Worm (Caenorhabditis elegans) whole organism, L1 larva: ENCODE measurements around the gene clc-9.

Source experiments
- C16A3.4 ChIP-seq: fragments of 150-350 bp; optimal IDR thresholded peaks from 2 replicates; lab custom pipeline; 2014; ENCODE audit warnings: missing biosample characterization, missing genetic modification characterization
- C34B4.2 ChIP-seq: sonication (generic microtip); optimal IDR thresholded peaks from 2 replicates; lab custom pipeline; 2017; ENCODE audit warnings: mild to moderate bottlenecking, missing genetic modification characterization, missing compliant biosample characterization
- Y116A8C.19 ChIP-seq: sonication (generic microtip); optimal IDR thresholded peaks from 2 replicates; lab custom pipeline; 2016; ENCODE audit warnings: missing compliant biosample characterization, missing genetic modification characterization, borderline replicate concordance
- alr-1 ChIP-seq: fragments of 200-800 bp; sonication (Bioruptor generic); optimal IDR thresholded peaks from 2 replicates; lab custom pipeline; 2018; ENCODE audit warnings: borderline replicate concordance, mild to moderate bottlenecking, missing genetic modification characterization, missing compliant biosample characterization
- ama-1 ChIP-seq: fragments of 150-350 bp; optimal IDR thresholded peaks from 2 replicates; lab custom pipeline; 2014
- ceh-8 ChIP-seq: fragments of 200-800 bp; sonication (Bioruptor generic); optimal IDR thresholded peaks from 2 replicates; lab custom pipeline; 2018; ENCODE audit warnings: mild to moderate bottlenecking, missing genetic modification characterization, moderate library complexity, missing compliant biosample characterization
- ceh-82 ChIP-seq, 3 experiments: fragments of 150-350 bp in 1 of 3; sonication (generic microtip) in 2 of 3; optimal IDR thresholded peaks; 2 replicates each; lab custom pipeline; 2014 to 2017; ENCODE audit warnings: missing biosample characterization in 3 of 3, missing genetic modification characterization in 3 of 3
- ceh-88 ChIP-seq: fragments of 200-800 bp; sonication (Bioruptor generic); IDR thresholded peaks from 2 replicates; pipeline ENCODE4 v1.3.6; 2022; ENCODE audit warnings: missing genetic modification characterization, missing compliant biosample characterization
- ces-1 ChIP-seq: fragments of 150-350 bp; optimal IDR thresholded peaks from 2 replicates; lab custom pipeline; 2014; ENCODE audit warnings: missing biosample characterization, missing genetic modification reagents, missing genetic modification characterization
- dpl-1 ChIP-seq, 3 experiments: fragments of 150-350 bp in 2 of 3; sonication (generic microtip) in 1 of 3; optimal IDR thresholded peaks; 2 replicates each; lab custom pipeline; 2014 to 2017; ENCODE audit warnings: missing biosample characterization in 3 of 3, missing genetic modification characterization in 3 of 3, missing genetic modification reagents in 3 of 3
- dsc-1 ChIP-seq: sonication (generic microtip); optimal IDR thresholded peaks from 2 replicates; lab custom pipeline; 2016; ENCODE audit warnings: mild to moderate bottlenecking, missing genetic modification characterization, missing compliant biosample characterization
- efl-1 ChIP-seq, 4 experiments: fragments of 150-350 bp; optimal IDR thresholded peaks in 3 of 4; peaks in 1 of 4; 1 replicate in 1 of 4; 2 replicates in 3 of 4; lab custom pipeline; 2014; ENCODE audit warnings: missing biosample characterization in 2 of 4, missing genetic modification characterization in 2 of 4, missing genetic modification reagents in 2 of 4
- efl-3 ChIP-seq: fragments of 200-800 bp; sonication (Bioruptor generic); optimal IDR thresholded peaks from 2 replicates; lab custom pipeline; 2018; ENCODE audit warnings: mild to moderate bottlenecking, missing genetic modification characterization, missing compliant biosample characterization
- egl-13 ChIP-seq: sonication (generic microtip); optimal IDR thresholded peaks from 2 replicates; lab custom pipeline; 2016; ENCODE audit warnings: missing genotype, missing genetic modification reagents, missing genetic modification characterization, missing compliant biosample characterization
- egl-27 ChIP-seq, 2 experiments: fragments of 150-350 bp in 1 of 2; sonication (generic microtip); optimal IDR thresholded peaks; 3 replicates each; lab custom pipeline; 2017 to 2018; ENCODE audit warnings: missing biosample characterization in 2 of 2, missing genetic modification characterization in 2 of 2, missing genetic modification reagents in 2 of 2
- elt-2 ChIP-seq: sonication (generic microtip); optimal IDR thresholded peaks from 2 replicates; lab custom pipeline; 2016; ENCODE audit warnings: missing genetic modification characterization, mild to moderate bottlenecking, inconsistent platforms, missing compliant biosample characterization, missing genetic modification reagents
- ets-5 ChIP-seq: fragments of 200-800 bp; sonication (Bioruptor generic); IDR thresholded peaks from 2 replicates; pipeline ENCODE4 v1.3.6; 2022; ENCODE audit warnings: missing genetic modification characterization, missing compliant biosample characterization
- fkh-10 ChIP-seq: sonication (generic microtip); optimal IDR thresholded peaks from 2 replicates; lab custom pipeline; 2017; ENCODE audit warnings: missing biosample characterization, missing genetic modification reagents, missing genetic modification characterization
- fkh-8 ChIP-seq: sonication (generic microtip); optimal IDR thresholded peaks from 2 replicates; lab custom pipeline; 2016; ENCODE audit warnings: mild to moderate bottlenecking, missing genetic modification characterization, missing compliant biosample characterization
- fos-1 ChIP-seq: fragments of 150-350 bp; optimal IDR thresholded peaks from 2 replicates; lab custom pipeline; 2014; ENCODE audit warnings: missing biosample characterization, missing genetic modification characterization
- grh-1 ChIP-seq: fragments of 200-800 bp; sonication (Bioruptor generic); IDR thresholded peaks from 2 replicates; pipeline ENCODE4 v1.3.6; 2022; ENCODE audit warnings: missing genetic modification reagents, missing genetic modification characterization, missing compliant biosample characterization
- hlh-4 ChIP-seq: sonication (generic microtip); optimal IDR thresholded peaks from 2 replicates; lab custom pipeline; 2016; ENCODE audit warnings: mild to moderate bottlenecking, missing genetic modification characterization, missing compliant biosample characterization
- hpl-2 ChIP-seq: fragments of 150-350 bp; optimal IDR thresholded peaks from 2 replicates; lab custom pipeline; 2014; ENCODE audit warnings: missing biosample characterization, missing genetic modification reagents, missing genetic modification characterization
- irx-1 ChIP-seq: sonication (generic microtip); optimal IDR thresholded peaks from 2 replicates; lab custom pipeline; 2016; ENCODE audit warnings: missing genetic modification characterization, missing compliant biosample characterization
- jun-1 ChIP-seq: fragments of 150-350 bp; optimal IDR thresholded peaks from 2 replicates; lab custom pipeline; 2014; ENCODE audit warnings: missing biosample characterization, missing genetic modification reagents, missing genetic modification characterization
- lin-14 ChIP-seq: fragments of 200-800 bp; sonication (Bioruptor generic); optimal IDR thresholded peaks from 2 replicates; lab custom pipeline; 2018; ENCODE audit warnings: mild to moderate bottlenecking, missing genetic modification characterization, moderate library complexity, missing compliant biosample characterization
- lin-35 ChIP-seq, 2 experiments: fragments of 150-350 bp; optimal IDR thresholded peaks; 2 replicates each; lab custom pipeline; 2014; ENCODE audit warnings: missing biosample characterization in 2 of 2, missing genetic modification characterization in 2 of 2, missing genetic modification reagents in 2 of 2
- lsy-2 ChIP-seq, 2 experiments: fragments of 150-350 bp; optimal IDR thresholded peaks; 2 replicates each; lab custom pipeline; 2014; ENCODE audit warnings: missing biosample characterization in 2 of 2, missing genetic modification characterization in 2 of 2
- mab-9 ChIP-seq: fragments of 200-800 bp; sonication (Bioruptor generic); IDR thresholded peaks from 2 replicates; pipeline ENCODE4 v1.3.6; 2022; ENCODE audit warnings: missing genetic modification reagents, missing genetic modification characterization, missing compliant biosample characterization
- mep-1 ChIP-seq: fragments of 150-350 bp; optimal IDR thresholded peaks from 2 replicates; lab custom pipeline; 2014; ENCODE audit warnings: missing biosample characterization, missing genetic modification characterization
- nhr-11 ChIP-seq: fragments of 150-350 bp; optimal IDR thresholded peaks from 2 replicates; lab custom pipeline; 2014; ENCODE audit warnings: missing biosample characterization, missing genetic modification characterization
- nhr-19 ChIP-seq: fragments of 200-800 bp; sonication (Bioruptor generic); conservative IDR thresholded peaks from 2 replicates; pipeline ENCODE4 v1.3.6; 2022; ENCODE audit warnings: missing genetic modification characterization, missing compliant biosample characterization
- nhr-237 ChIP-seq: fragments of 150-350 bp; optimal IDR thresholded peaks from 2 replicates; lab custom pipeline; 2014; ENCODE audit warnings: missing biosample characterization, missing genetic modification characterization
- nhr-47 ChIP-seq: sonication (generic microtip); optimal IDR thresholded peaks from 2 replicates; lab custom pipeline; 2016; ENCODE audit warnings: mild to moderate bottlenecking, missing genetic modification characterization, moderate library complexity, missing compliant biosample characterization
- nhr-77 ChIP-seq: fragments of 150-350 bp; optimal IDR thresholded peaks from 2 replicates; lab custom pipeline; 2014; ENCODE audit warnings: missing biosample characterization, missing genetic modification characterization
- nhr-84 ChIP-seq: sonication (generic microtip); optimal IDR thresholded peaks from 2 replicates; lab custom pipeline; 2017; ENCODE audit warnings: missing biosample characterization, missing genetic modification characterization
- nhr-85 ChIP-seq: sonication (generic microtip); peaks from one replicate; lab custom pipeline; 2016; ENCODE audit warnings: missing genetic modification characterization, inconsistent platforms, missing compliant biosample characterization
- nhr-90 ChIP-seq: sonication (generic microtip); optimal IDR thresholded peaks from 2 replicates; lab custom pipeline; 2016; ENCODE audit warnings: mild to moderate bottlenecking, missing genetic modification characterization, missing compliant biosample characterization; ENCODE audit not compliant: poor library complexity
- pag-3 ChIP-seq: sonication (generic microtip); optimal IDR thresholded peaks from 2 replicates; lab custom pipeline; 2017; ENCODE audit warnings: missing genetic modification characterization, mild to moderate bottlenecking, missing compliant biosample characterization, antibody characterized with exemption, borderline replicate concordance; ENCODE audit not compliant: insufficient read depth
- pax-3 ChIP-seq: fragments of 200-800 bp; sonication (Bioruptor generic); optimal IDR thresholded peaks from 2 replicates; lab custom pipeline; 2018; ENCODE audit warnings: mild to moderate bottlenecking, missing genetic modification characterization, moderate library complexity, missing compliant biosample characterization
- rnt-1 ChIP-seq: sonication (generic microtip); optimal IDR thresholded peaks from 2 replicates; lab custom pipeline; 2016; ENCODE audit warnings: mild to moderate bottlenecking, missing genetic modification characterization, moderate library complexity, missing compliant biosample characterization
- skn-1 ChIP-seq: fragments of 150-350 bp; optimal IDR thresholded peaks from 2 replicates; lab custom pipeline; 2014; ENCODE audit warnings: missing biosample characterization, missing genetic modification characterization
- snpc-4 ChIP-seq: fragments of 150-350 bp; optimal IDR thresholded peaks from 2 replicates; lab custom pipeline; 2014; ENCODE audit warnings: missing biosample characterization, missing genetic modification characterization
- snu-23 ChIP-seq: sonication (generic microtip); optimal IDR thresholded peaks from 2 replicates; lab custom pipeline; 2016; ENCODE audit warnings: missing genetic modification characterization, missing compliant biosample characterization
- sox-4 ChIP-seq: sonication (generic microtip); optimal IDR thresholded peaks from 2 replicates; lab custom pipeline; 2016; ENCODE audit warnings: missing genetic modification characterization, missing compliant biosample characterization
- swsn-7 ChIP-seq: sonication (generic microtip); optimal IDR thresholded peaks from 2 replicates; lab custom pipeline; 2016; ENCODE audit warnings: missing genetic modification characterization, missing compliant biosample characterization
- tlp-1 ChIP-seq: fragments of 150-350 bp; optimal IDR thresholded peaks from 2 replicates; lab custom pipeline; 2014; ENCODE audit warnings: missing biosample characterization, missing genetic modification characterization
- unc-30 ChIP-seq: sonication (generic microtip); optimal IDR thresholded peaks from 2 replicates; lab custom pipeline; 2017; ENCODE audit warnings: missing biosample characterization, missing genetic modification characterization
- unc-62 ChIP-seq: fragments of 150-350 bp; optimal IDR thresholded peaks from 2 replicates; lab custom pipeline; 2014; ENCODE audit warnings: missing biosample characterization, missing genetic modification reagents, missing genetic modification characterization
- unc-86 ChIP-seq: sonication (generic microtip); optimal IDR thresholded peaks from 2 replicates; lab custom pipeline; 2016; ENCODE audit warnings: missing genetic modification characterization, missing compliant biosample characterization
- unc-98 ChIP-seq: fragments of 200-800 bp; sonication (Bioruptor generic); IDR thresholded peaks from 2 replicates; pipeline ENCODE4 v1.3.6; 2022; ENCODE audit warnings: missing genetic modification characterization, missing compliant biosample characterization
- xbp-1 ChIP-seq: sonication (generic microtip); optimal IDR thresholded peaks from 2 replicates; lab custom pipeline; 2016; ENCODE audit warnings: missing genetic modification characterization, missing compliant biosample characterization
- ztf-4 ChIP-seq: fragments of 150-350 bp; optimal IDR thresholded peaks from 2 replicates; lab custom pipeline; 2014; ENCODE audit warnings: missing biosample characterization, missing genetic modification characterization

clc-9 gene

ce11 chrIV:11097795-11098194, 14.9 kb upstream of the clc-9 start, which contains the start of gene M7.12:
Gene M7.12 (minus strand): TSS chrIV:11097982.
- TF ChIP-seq lin-35 (GFP tag; optimal IDR thresholded peaks at IDR 0.05; lab: Kevin White, UChicago) (no peak), C34B4.2 (tag; lab: Kevin White, UChicago) (no peak), C16A3.4 (tag; lab: Kevin White, UChicago) (no peak), Y116A8C.19 (tag; lab: Kevin White, UChicago) (no peak), unc-30 (tag; lab: Kevin White, UChicago) (no peak), mep-1 (peak; percentile 10), fkh-8 (tag; lab: Kevin White, UChicago) (peak; percentile 48), unc-62 (no peak), hlh-4 (tag; lab: Kevin White, UChicago) (no peak), ztf-4 (tag; lab: Kevin White, UChicago) (no peak), egl-27 (tag; optimal IDR thresholded peaks at IDR 0.05; lab: Kevin White, UChicago) (no peak), pax-3 (tag; lab: Kevin White, UChicago) (no peak), ces-1 (GFP tag; lab: Kevin White, UChicago) (no peak), elt-2 (tag; lab: Kevin White, UChicago) (no peak), unc-98 (GFP tag; lab: Robert Waterston, UW) (no peak), nhr-84 (tag; lab: Kevin White, UChicago) (no peak), fkh-10 (no peak), ceh-82 (tag; optimal IDR thresholded peaks at IDR 0.05; lab: Kevin White, UChicago) (peak in 1 of 3 experiments; percentile 7), efl-1 (optimal IDR thresholded peaks at IDR 0.05; lab: Kevin White, UChicago) (no peak), efl-1 (GFP tag; optimal IDR thresholded peaks at IDR 0.05 in 1 of 2; lab: Kevin White, UChicago) (no peak), nhr-47 (tag; lab: Kevin White, UChicago) (peak; percentile 34), nhr-19 (GFP tag; lab: Robert Waterston, UW) (peak; percentile 53), xbp-1 (peak; percentile 1), grh-1 (GFP tag; lab: Robert Waterston, UW) (no peak), fos-1 (no peak), dsc-1 (tag; lab: Kevin White, UChicago) (peak; percentile 54), mab-9 (GFP tag; lab: Robert Waterston, UW) (no peak), ceh-8 (no peak), ets-5 (GFP tag; lab: Robert Waterston, UW) (no peak), swsn-7 (tag; lab: Kevin White, UChicago) (peak; percentile 20), pag-3 (tag; lab: Kevin White, UChicago) (no peak), nhr-90 (tag; lab: Kevin White, UChicago) (no peak), sox-4 (tag; lab: Kevin White, UChicago) (no peak), alr-1 (tag; lab: Kevin White, UChicago) (no peak), nhr-237 (tag; lab: Kevin White, UChicago) (no peak), irx-1 (tag; lab: Kevin White, UChicago) (no peak), skn-1 (no peak), tlp-1 (tag; lab: Kevin White, UChicago) (no peak), ceh-88 (GFP tag; lab: Robert Waterston, UW) (no peak), ama-1 (lab: Kevin White, UChicago) (no peak), snpc-4 (no peak), unc-86 (tag; lab: Kevin White, UChicago) (no peak), rnt-1 (tag; lab: Kevin White, UChicago) (peak; percentile 41), hpl-2 (GFP tag; lab: Kevin White, UChicago) (no peak), lin-14 (peak; percentile 63), lsy-2 (tag; optimal IDR thresholded peaks at IDR 0.05; lab: Kevin White, UChicago) (peak in 1 of 2 experiments; percentile 12), egl-13 (tag; lab: Kevin White, UChicago) (no peak), jun-1 (tag; lab: Kevin White, UChicago) (no peak), efl-3 (no peak), dpl-1 (GFP tag; optimal IDR thresholded peaks at IDR 0.05; lab: Kevin White, UChicago) (no peak), snu-23 (GFP tag; lab: Kevin White, UChicago) (peak; percentile 37), nhr-77 (tag; lab: Kevin White, UChicago) (no peak), nhr-11 (no peak), nhr-85 (tag; lab: Kevin White, UChicago) (no peak)
